Fruit fly (Drosophila melanogaster): ENCODE results near the gene Tsf1.

- TF ChIP-seq acj6 (GFP tag; optimal IDR thresholded peaks at IDR 0.05) (no peak), achi (GFP tag; optimal IDR thresholded peaks at IDR 0.05) (no peak), CG3032 (tag; optimal IDR thresholded peaks at IDR 0.05) (no peak), net (GFP tag; optimal IDR thresholded peaks at IDR 0.05) (no peak), CG11902 (GFP tag; optimal IDR thresholded peaks at IDR 0.05) (no peak), Ets96B (tag; optimal IDR thresholded peaks at IDR 0.05) (no peak), vri (GFP tag; optimal IDR thresholded peaks at IDR 0.05) (no peak), CG4318 (GFP tag; optimal IDR thresholded peaks at IDR 0.05) (no peak)
These were observed 19.9 kb downstream of the Tsf1 start for dm6 chrX:18406593-18407393.
